Worm (Caenorhabditis elegans): ENCODE results near the gene ptp-1.

- TF ChIP-seq med-1 (GFP tag; optimal IDR thresholded peaks at IDR 0.05; ENCODE audit: insufficient read depth) (no peak), ztf-29 (GFP tag; IDR thresholded peaks at IDR 0.05) (no peak), flt-1 (GFP tag; IDR thresholded peaks at IDR 0.05) (no peak), ztf-23 (GFP tag; IDR thresholded peaks at IDR 0.05) (no peak), T22C8.4 (GFP tag; IDR thresholded peaks at IDR 0.05) (no peak)
Observed at ce11 chrIII:3573281-3573680, 17.2 kb upstream of the ptp-1 start, which contains the start of gene nhr-6.

Data from whole organism, midembryonic.